Worm (Caenorhabditis elegans) whole organism, early embryonic: ENCODE measurements around the gene C25F9.4.

Experiments used
- B0310.2 ChIP-seq: sonication (generic microtip); optimal IDR thresholded peaks from 2 replicates; lab custom pipeline; 2016; ENCODE audit warnings: mild to moderate bottlenecking, missing genetic modification characterization, missing compliant biosample characterization
- F13C5.2 ChIP-seq: sonication (generic microtip); optimal IDR thresholded peaks from 2 replicates; lab custom pipeline; 2017; ENCODE audit warnings: mild to moderate bottlenecking, missing genetic modification characterization, inconsistent platforms, missing compliant biosample characterization
- aly-1 ChIP-seq: sonication (generic microtip); optimal IDR thresholded peaks from 2 replicates; lab custom pipeline; 2016; ENCODE audit warnings: missing genetic modification characterization, missing compliant biosample characterization
- ama-1 ChIP-seq: fragments of 150-350 bp; optimal IDR thresholded peaks from 2 replicates; lab custom pipeline; 2014
- ceh-13 ChIP-seq: fragments of 200-800 bp; sonication (Bioruptor generic); optimal IDR thresholded peaks from 2 replicates; lab custom pipeline; 2018; ENCODE audit warnings: mild to moderate bottlenecking, missing genetic modification characterization, missing compliant biosample characterization
- ceh-36 ChIP-seq: sonication (generic microtip); optimal IDR thresholded peaks from 2 replicates; lab custom pipeline; 2016; ENCODE audit warnings: missing genetic modification characterization, inconsistent platforms, missing compliant biosample characterization
- ets-7 ChIP-seq: sonication (generic microtip); optimal IDR thresholded peaks from 2 replicates; lab custom pipeline; 2016; ENCODE audit warnings: missing genotype, missing genetic modification characterization, missing compliant biosample characterization
- flt-1 ChIP-seq: fragments of 200-800 bp; sonication (Bioruptor generic); IDR thresholded peaks from 2 replicates; pipeline ENCODE4 v1.3.6; 2022; ENCODE audit warnings: missing genetic modification characterization, missing compliant biosample characterization
- hmbx-1 ChIP-seq: sonication (generic microtip); optimal IDR thresholded peaks from 2 replicates; lab custom pipeline; 2016; ENCODE audit warnings: mild to moderate bottlenecking, missing genetic modification characterization, missing compliant biosample characterization
- hmg-4 ChIP-seq: fragments of 200-800 bp; sonication (Bioruptor generic); optimal IDR thresholded peaks from 2 replicates; lab custom pipeline; 2018; ENCODE audit warnings: mild to moderate bottlenecking, missing genetic modification characterization, missing compliant biosample characterization
- hnd-1 ChIP-seq: sonication (generic microtip); optimal IDR thresholded peaks from 2 replicates; lab custom pipeline; 2016; ENCODE audit warnings: missing genetic modification characterization, missing compliant biosample characterization
- pes-1 ChIP-seq: fragments of 200-800 bp; sonication (Bioruptor generic); IDR thresholded peaks from 2 replicates; pipeline ENCODE4 v1.3.6; 2022; ENCODE audit warnings: missing genetic modification reagents, missing genetic modification characterization, missing compliant biosample characterization
- scrt-1 ChIP-seq: fragments of 200-800 bp; sonication (Bioruptor generic); IDR thresholded peaks from 2 replicates; pipeline ENCODE4 v1.3.6; 2022; ENCODE audit warnings: missing genetic modification characterization, missing compliant biosample characterization
- sea-1 ChIP-seq: fragments of 200-800 bp; sonication (Bioruptor generic); conservative IDR thresholded peaks from 2 replicates; pipeline ENCODE4 v1.3.6; 2022; ENCODE audit warnings: missing genetic modification characterization, missing compliant biosample characterization
- tbx-11 ChIP-seq: fragments of 200-800 bp; sonication (Bioruptor generic); IDR thresholded peaks from 2 replicates; pipeline ENCODE4 v1.3.6; 2022; ENCODE audit warnings: missing genetic modification characterization, missing compliant biosample characterization
- tbx-37 ChIP-seq: fragments of 200-800 bp; sonication (Bioruptor generic); conservative IDR thresholded peaks from 2 replicates; pipeline ENCODE4 v1.3.6; 2022; ENCODE audit warnings: missing genetic modification reagents, missing genetic modification characterization, missing compliant biosample characterization
- tra-4 ChIP-seq: sonication (generic microtip); optimal IDR thresholded peaks from 2 replicates; lab custom pipeline; 2017; ENCODE audit warnings: missing genetic modification characterization, missing compliant biosample characterization

Gene C25F9.4

DNA sequence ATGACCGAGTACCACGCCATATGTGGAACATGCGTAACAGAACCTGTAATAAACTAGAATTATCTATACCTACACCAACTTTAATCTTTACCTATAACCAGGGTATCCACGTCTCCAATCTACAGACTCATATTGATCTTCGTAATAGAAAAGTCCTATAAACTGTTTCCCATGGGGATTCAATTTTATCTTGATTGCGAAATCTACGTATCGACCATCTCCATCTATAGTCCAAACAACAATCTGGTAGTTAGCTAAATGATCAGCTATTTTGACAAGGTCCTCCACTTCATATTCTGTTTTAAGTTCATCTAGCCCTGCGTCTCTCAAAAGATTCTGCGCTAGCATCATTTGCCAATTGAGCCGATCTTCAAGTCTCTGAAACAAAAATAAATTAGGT lies 13.2 kb upstream of the C25F9.4 start:
- TF ChIP-seq scrt-1 (GFP tag; lab: Robert Waterston, UW) (no peak), ama-1 (lab: Kevin White, UChicago) (no peak), tbx-11 (no peak), F13C5.2 (tag; lab: Kevin White, UChicago) (no peak), sea-1 (GFP tag; lab: Robert Waterston, UW) (no peak), hmg-4 (no peak), B0310.2 (tag; lab: Kevin White, UChicago) (no peak), pes-1 (no peak), ets-7 (tag; lab: Kevin White, UChicago) (no peak), hmbx-1 (no peak), ceh-36 (tag; lab: Kevin White, UChicago) (no peak), hnd-1 (tag; lab: Kevin White, UChicago) (no peak), tra-4 (tag; lab: Kevin White, UChicago) (no peak), ceh-13 (GFP tag; lab: Kevin White, UChicago) (no peak), aly-1 (tag; lab: Kevin White, UChicago) (no peak), flt-1 (GFP tag; lab: Robert Waterston, UW) (no peak), tbx-37 (no peak)

DNA sequence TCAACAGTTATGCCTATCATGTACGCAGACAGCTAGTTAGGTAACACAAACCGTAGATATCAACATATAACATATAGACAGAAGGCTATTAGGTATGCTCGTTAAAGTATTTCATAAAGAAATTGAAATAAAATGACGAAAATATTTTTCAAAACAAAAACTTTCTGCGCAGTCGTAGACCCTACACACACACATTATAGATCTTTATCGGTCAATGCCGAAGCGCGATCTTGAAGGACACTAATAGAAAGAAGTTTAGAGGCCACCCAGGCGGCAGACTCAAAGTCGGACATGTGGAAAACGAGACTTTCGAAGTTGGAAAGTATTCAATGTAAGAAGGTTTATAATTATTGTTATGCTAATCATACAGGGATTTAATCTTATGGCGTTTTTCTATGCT lies 12.6 kb upstream of the C25F9.4 start:
- TF ChIP-seq pes-1 = no peak
- no peak for TF ChIP-seq hmbx-1
- TF ChIP-seq B0310.2 (tag; lab: Kevin White, UChicago) = no peak
- no peak for TF ChIP-seq ets-7 (tag; lab: Kevin White, UChicago)
- no peak for TF ChIP-seq F13C5.2 (tag; lab: Kevin White, UChicago)
- no peak for TF ChIP-seq ceh-36 (tag; lab: Kevin White, UChicago)
- TF ChIP-seq scrt-1 (GFP tag; lab: Robert Waterston, UW) = no peak
- no peak for TF ChIP-seq tbx-11
- TF ChIP-seq hnd-1 (tag; lab: Kevin White, UChicago) = no peak
- no peak for TF ChIP-seq tra-4 (tag; lab: Kevin White, UChicago)
- no peak for TF ChIP-seq flt-1 (GFP tag; lab: Robert Waterston, UW)
- no peak for TF ChIP-seq ama-1 (lab: Kevin White, UChicago)
- TF ChIP-seq sea-1 (GFP tag; lab: Robert Waterston, UW) = no peak
- TF ChIP-seq tbx-37 = no peak
- no peak for TF ChIP-seq aly-1 (tag; lab: Kevin White, UChicago)

DNA sequence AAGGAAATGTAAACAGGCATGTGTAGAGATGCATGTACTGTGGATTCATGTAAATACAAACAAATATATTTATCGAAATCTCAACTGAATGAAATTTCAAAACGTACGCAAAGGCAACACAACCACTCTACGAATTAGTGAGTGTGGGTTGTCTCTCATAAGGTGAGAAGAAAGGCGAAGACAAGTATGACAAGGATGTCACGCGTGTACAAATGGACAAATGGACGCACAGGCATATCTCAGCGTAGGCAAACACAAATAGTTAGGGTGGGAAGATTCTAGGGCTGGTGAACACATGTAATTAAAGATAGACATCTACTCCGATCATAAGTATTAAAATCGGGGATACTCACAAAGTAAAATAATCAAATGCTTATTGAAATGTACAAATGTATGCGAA lies 11.7 kb upstream of the C25F9.4 start:
- TF ChIP-seq tra-4 (tag; lab: Kevin White, UChicago) (no peak), hmbx-1 (no peak), sea-1 (GFP tag; lab: Robert Waterston, UW) (no peak), B0310.2 (tag; lab: Kevin White, UChicago) (no peak), tbx-37 (no peak), ets-7 (tag; lab: Kevin White, UChicago) (no peak), hnd-1 (tag; lab: Kevin White, UChicago) (no peak), F13C5.2 (tag; lab: Kevin White, UChicago) (no peak), tbx-11 (no peak)

DNA sequence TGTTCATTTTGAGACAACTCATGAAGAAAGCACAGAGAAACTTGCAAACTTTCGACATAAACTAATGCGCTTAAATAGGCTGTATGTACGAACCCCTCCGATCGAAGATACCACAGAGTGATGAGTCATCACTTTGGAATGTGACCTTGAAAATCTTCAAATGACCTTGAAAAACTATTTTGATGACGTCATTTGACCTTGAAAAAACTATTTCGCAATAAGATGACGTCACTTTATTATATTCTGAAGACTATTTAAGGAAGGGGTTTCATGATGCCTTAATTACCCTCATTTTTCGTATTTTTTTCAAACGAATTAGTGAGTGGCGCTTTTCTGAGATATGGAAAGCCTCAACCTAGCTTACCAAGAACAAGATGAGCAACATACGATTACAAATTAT lies 4.8 kb upstream of the C25F9.4 start, which contains the start of gene C25F9.2:
Gene C25F9.2, plus strand, starts transcription at position 341 of the 400 bp plus-strand sequence.
- no peak for TF ChIP-seq aly-1 (tag; lab: Kevin White, UChicago)
- no peak for TF ChIP-seq scrt-1 (GFP tag; lab: Robert Waterston, UW)
- TF ChIP-seq sea-1 (GFP tag; lab: Robert Waterston, UW) = no peak
- TF ChIP-seq pes-1 = no peak
- TF ChIP-seq ets-7 (tag; lab: Kevin White, UChicago) = no peak
- no peak for TF ChIP-seq tbx-11
- TF ChIP-seq flt-1 (GFP tag; lab: Robert Waterston, UW) = no peak

DNA sequence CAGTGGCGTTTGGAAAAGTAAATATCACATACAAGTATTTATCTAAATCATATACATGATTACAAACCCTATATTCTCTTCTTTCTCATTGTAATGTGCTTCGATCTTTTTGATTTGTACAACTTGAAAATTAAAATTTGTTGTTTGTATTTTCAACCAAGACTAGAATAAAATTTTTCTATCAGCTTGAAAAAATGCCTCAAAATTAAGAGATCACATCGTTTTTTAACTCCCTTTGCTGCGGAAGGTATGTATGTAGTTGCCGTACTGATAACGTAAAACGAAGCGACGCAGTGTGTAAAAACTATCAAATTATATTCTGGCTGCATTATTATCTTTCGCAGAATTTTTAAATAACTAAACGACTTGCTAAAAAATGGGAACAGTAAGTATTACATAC lies 1.5 kb upstream of the C25F9.4 start, which contains the start of gene C25F9.15:
Gene C25F9.15, plus strand, starts transcription at position 301 of the 400 bp plus-strand sequence.
- TF ChIP-seq tbx-11 (no peak), hmg-4 (no peak), tbx-37 (no peak)

DNA sequence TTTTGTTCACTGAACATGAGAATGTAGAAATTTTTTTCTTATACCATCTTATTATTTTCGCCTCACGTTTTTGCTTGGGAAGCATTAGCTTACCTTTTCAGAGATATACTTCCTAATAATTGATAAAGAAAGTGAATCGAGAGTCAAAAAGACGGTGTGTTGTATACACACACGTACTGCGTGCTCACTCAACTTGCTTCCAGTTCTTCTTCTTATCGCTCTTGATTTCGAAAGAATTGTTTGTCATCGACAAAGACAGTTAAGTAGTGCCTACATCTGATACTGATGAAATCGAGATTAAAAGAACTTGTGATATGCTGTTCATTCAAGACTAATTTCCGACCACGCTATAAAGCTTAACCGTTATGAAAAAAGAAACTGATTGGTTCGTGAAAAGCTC lies 5.7 kb downstream of the C25F9.4 start, which contains the start of gene C25F9.5:
Gene C25F9.5, minus strand, starts transcription at position 195 of the 400 bp plus-strand sequence.
- no peak for TF ChIP-seq ceh-36 (tag; lab: Kevin White, UChicago)
- no peak for TF ChIP-seq flt-1 (GFP tag; lab: Robert Waterston, UW)
- no peak for TF ChIP-seq tra-4 (tag; lab: Kevin White, UChicago)
- no peak for TF ChIP-seq hmbx-1
- TF ChIP-seq ets-7 (tag; lab: Kevin White, UChicago) = no peak
- TF ChIP-seq B0310.2 (tag; lab: Kevin White, UChicago) = no peak
- TF ChIP-seq F13C5.2 (tag; lab: Kevin White, UChicago) = no peak

DNA sequence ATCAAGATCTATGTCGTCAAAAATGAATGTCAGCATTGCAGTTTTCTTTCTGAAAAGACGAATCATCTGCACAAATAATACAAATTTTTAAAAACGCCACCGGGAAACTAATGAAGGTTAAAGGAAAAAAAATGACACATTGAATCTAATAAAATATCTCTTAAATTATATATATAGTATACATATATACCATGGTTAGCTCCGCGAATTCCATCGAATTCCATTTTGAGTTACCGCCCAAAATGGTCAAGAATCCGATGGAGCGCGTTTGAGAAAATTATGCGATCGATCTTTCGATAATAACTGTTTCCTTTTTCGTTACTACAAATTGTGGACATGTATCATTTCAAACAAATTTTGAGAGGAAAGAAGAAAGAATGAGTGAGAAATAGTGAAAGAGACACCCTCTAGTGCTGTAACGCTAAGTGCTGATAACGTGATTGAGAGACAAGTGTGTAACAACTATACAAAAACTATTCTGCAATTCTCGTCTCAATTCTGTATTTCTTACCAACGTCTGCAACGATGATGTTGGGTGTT lies 11.0 kb downstream of the C25F9.4 start, which contains the start of the genes C25F9.6 and C25F9.10:
Gene C25F9.6, minus strand, starts transcription at position 51 of the 540 bp plus-strand sequence.
Gene C25F9.10, plus strand, starts transcription at position 454 of the 540 bp plus-strand sequence.
- TF ChIP-seq sea-1 (GFP tag; lab: Robert Waterston, UW) = no peak
- TF ChIP-seq aly-1 (tag; lab: Kevin White, UChicago) = no peak
- TF ChIP-seq F13C5.2 (tag; lab: Kevin White, UChicago) = no peak
- TF ChIP-seq hmbx-1 = no peak
- TF ChIP-seq flt-1 (GFP tag; lab: Robert Waterston, UW) = no peak
- TF ChIP-seq hmg-4 = no peak

DNA sequence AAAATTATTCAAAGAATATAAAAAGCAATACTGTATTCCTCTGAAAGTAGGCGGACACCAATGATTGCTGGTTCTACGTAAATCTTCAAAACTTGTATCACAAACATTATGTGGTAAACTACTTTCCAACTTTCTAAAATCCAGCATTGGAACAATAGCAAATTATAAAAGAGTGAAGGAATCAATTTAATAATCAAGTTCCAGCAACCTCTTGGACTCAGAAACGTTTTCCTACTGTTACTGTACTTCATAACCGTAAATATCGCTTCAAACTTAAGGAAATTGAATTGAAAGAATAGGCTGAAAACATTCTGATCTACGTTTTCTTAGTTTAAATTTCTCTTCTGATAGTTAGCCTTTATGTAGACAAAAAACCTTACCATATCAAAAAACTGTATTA lies 12.8 kb downstream of the C25F9.4 start:
- TF ChIP-seq ceh-13 (GFP tag; lab: Kevin White, UChicago) = no peak
- no peak for TF ChIP-seq B0310.2 (tag; lab: Kevin White, UChicago)
- no peak for TF ChIP-seq ceh-36 (tag; lab: Kevin White, UChicago)
- TF ChIP-seq sea-1 (GFP tag; lab: Robert Waterston, UW) = no peak
- TF ChIP-seq pes-1 = no peak
- TF ChIP-seq hmg-4 = no peak
- TF ChIP-seq tbx-37 = no peak
